Fruit fly (Drosophila melanogaster) whole organism, embryonic: ENCODE results near the gene CG7879.

Experiments
- Asciz ChIP-seq: fragments of 200-800 bp; sonication (Bioruptor generic); optimal IDR thresholded peaks from 2 replicates; lab custom pipeline; 2017; ENCODE audit warnings: missing biosample characterization, mild to moderate bottlenecking, missing genetic modification characterization, missing genetic modification reagents
- Atf-2 ChIP-seq: fragments of 200-800 bp; sonication (Bioruptor generic); optimal IDR thresholded peaks from 2 replicates; lab custom pipeline; 2016; ENCODE audit warnings: missing biosample characterization, missing genetic modification characterization
- CG12391 ChIP-seq: fragments of 200-800 bp; sonication (Bioruptor generic); optimal IDR thresholded peaks from 3 replicates; lab custom pipeline; 2018; ENCODE audit warnings: missing biosample characterization, mild to moderate bottlenecking, missing genetic modification characterization, moderate library complexity
- CG13424 ChIP-seq: fragments of 200-800 bp; sonication (Bioruptor generic); optimal IDR thresholded peaks from 2 replicates; lab custom pipeline; 2019; ENCODE audit warnings: missing biosample characterization, mild to moderate bottlenecking, missing genetic modification characterization, moderate library complexity
- CG13775 ChIP-seq: fragments of 200-800 bp; sonication (Bioruptor generic); optimal IDR thresholded peaks from 3 replicates; lab custom pipeline; 2017; ENCODE audit warnings: missing biosample characterization, mild to moderate bottlenecking, missing genetic modification characterization
- CG14014 ChIP-seq: fragments of 200-800 bp; sonication (Bioruptor generic); IDR thresholded peaks from 2 replicates; pipeline ENCODE4 v1.3.6; 2022; ENCODE audit warnings: missing biosample characterization, missing genetic modification characterization
- CG15601 ChIP-seq: fragments of 200-800 bp; sonication (Bioruptor generic); optimal IDR thresholded peaks from 3 replicates; lab custom pipeline; 2019; ENCODE audit warnings: missing biosample characterization, mild to moderate bottlenecking, missing genetic modification characterization, moderate library complexity
- CG15696 ChIP-seq: fragments of 200-800 bp; sonication (Bioruptor generic); optimal IDR thresholded peaks from 2 replicates; lab custom pipeline; 2019; ENCODE audit warnings: missing biosample characterization, mild to moderate bottlenecking, missing genetic modification characterization, moderate library complexity
- CG18619 ChIP-seq: fragments of 200-800 bp; sonication (Bioruptor generic); optimal IDR thresholded peaks from 3 replicates; lab custom pipeline; 2017; ENCODE audit warnings: missing biosample characterization, mild to moderate bottlenecking, missing genetic modification characterization
- CG2875 ChIP-seq: fragments of 200-800 bp; sonication (Bioruptor generic); optimal IDR thresholded peaks from 2 replicates; lab custom pipeline; 2017; ENCODE audit warnings: missing biosample characterization, mild to moderate bottlenecking, missing genetic modification characterization, missing genetic modification reagents
- CG31365 ChIP-seq: fragments of 200-800 bp; sonication (Bioruptor generic); optimal IDR thresholded peaks from 2 replicates; lab custom pipeline; 2018; ENCODE audit warnings: missing biosample characterization, mild to moderate bottlenecking, missing genetic modification characterization
- CG32772 ChIP-seq: fragments of 200-800 bp; sonication (Bioruptor generic); IDR thresholded peaks from 2 replicates; pipeline ENCODE4 v1.3.6; 2022; ENCODE audit warnings: missing biosample characterization, missing genetic modification characterization
- CG3838 ChIP-seq: fragments of 200-800 bp; sonication (Bioruptor generic); optimal IDR thresholded peaks from 3 replicates; lab custom pipeline; 2016; ENCODE audit warnings: missing biosample characterization, missing genetic modification characterization
- CG42726 ChIP-seq: fragments of 200-800 bp; sonication (Bioruptor generic); IDR thresholded peaks from 2 replicates; pipeline ENCODE4 v1.3.6; 2022; ENCODE audit warnings: missing biosample characterization, missing genetic modification characterization; ENCODE audit not compliant: partially characterized antibody
- CG4282 ChIP-seq: fragments of 200-800 bp; sonication (Bioruptor generic); optimal IDR thresholded peaks from 2 replicates; lab custom pipeline; 2016; ENCODE audit warnings: missing biosample characterization, missing genetic modification characterization
- CG5953 ChIP-seq: fragments of 200-800 bp; sonication (Bioruptor generic); IDR thresholded peaks from 2 replicates; pipeline ENCODE4 v1.3.6; 2022; ENCODE audit warnings: missing biosample characterization, missing genetic modification characterization
- CG6813 ChIP-seq: fragments of 200-800 bp; sonication (Bioruptor generic); optimal IDR thresholded peaks from 2 replicates; lab custom pipeline; 2017; ENCODE audit warnings: missing biosample characterization, missing genetic modification characterization, mild to moderate bottlenecking, moderate library complexity, missing genetic modification reagents
- CG8281 ChIP-seq: fragments of 200-800 bp; sonication (Bioruptor generic); optimal IDR thresholded peaks from 2 replicates; lab custom pipeline; 2018; ENCODE audit warnings: missing biosample characterization, mild to moderate bottlenecking, missing genetic modification characterization, moderate library complexity
- CG8765 ChIP-seq: fragments of 200-800 bp; sonication (Bioruptor generic); IDR thresholded peaks from 2 replicates; pipeline ENCODE4 v1.3.6; 2022; ENCODE audit warnings: missing biosample characterization, missing genetic modification characterization
- CG8944 ChIP-seq: fragments of 200-800 bp; sonication (Bioruptor generic); optimal IDR thresholded peaks from 3 replicates; lab custom pipeline; 2016; ENCODE audit warnings: missing biosample characterization, missing genetic modification characterization
- D19B ChIP-seq: fragments of 200-800 bp; sonication (Bioruptor generic); optimal IDR thresholded peaks from 2 replicates; lab custom pipeline; 2017; ENCODE audit warnings: missing biosample characterization, mild to moderate bottlenecking, missing genetic modification characterization
- GATAe ChIP-seq: fragments of 200-800 bp; sonication (Bioruptor generic); conservative IDR thresholded peaks from 2 replicates; pipeline ENCODE4 v1.3.6; 2022; ENCODE audit warnings: missing biosample characterization, missing genetic modification characterization
- Gug ChIP-seq: fragments of 200-800 bp; sonication (Bioruptor generic); IDR thresholded peaks from 4 replicates; pipeline ENCODE4 v1.3.6; 2022; ENCODE audit warnings: missing biosample characterization, missing genetic modification characterization
- Hey ChIP-seq: fragments of 200-800 bp; sonication (Bioruptor generic); optimal IDR thresholded peaks from 3 replicates; lab custom pipeline; 2018; ENCODE audit warnings: missing biosample characterization, mild to moderate bottlenecking, missing genetic modification characterization
- Hr78 ChIP-seq, 2 experiments: fragments of 200-800 bp in 1 of 2; fragments of >200 bp in 1 of 2; sonication (Bioruptor generic) in 1 of 2; optimal IDR thresholded peaks; 2 replicates each; lab custom pipeline; 2017 to 2019; ENCODE audit warnings: missing biosample characterization in 2 of 2, missing genetic modification characterization in 2 of 2, mild to moderate bottlenecking in 1 of 2, moderate library complexity in 1 of 2
- NC2β ChIP-seq: fragments of 200-800 bp; sonication (Bioruptor generic); optimal IDR thresholded peaks from 2 replicates; lab custom pipeline; 2016; ENCODE audit warnings: missing biosample characterization, missing genetic modification characterization
- NfI ChIP-seq: fragments of 200-800 bp; sonication (Bioruptor generic); optimal IDR thresholded peaks from 3 replicates; lab custom pipeline; 2018; ENCODE audit warnings: missing biosample characterization, mild to moderate bottlenecking, missing genetic modification characterization, moderate library complexity
- Oli ChIP-seq: fragments of 200-800 bp; sonication (Bioruptor generic); optimal IDR thresholded peaks from 2 replicates; lab custom pipeline; 2018; ENCODE audit warnings: missing biosample characterization, mild to moderate bottlenecking, missing genetic modification characterization, moderate library complexity
- Optix ChIP-seq: fragments of 200-800 bp; sonication (Bioruptor generic); IDR thresholded peaks from 3 replicates; pipeline ENCODE4 v1.3.6; 2022; ENCODE audit warnings: missing biosample characterization, missing genetic modification characterization
- Scr ChIP-seq: fragments of 200-800 bp; sonication (Bioruptor generic); IDR thresholded peaks from 2 replicates; pipeline ENCODE4 v1.3.6; 2022; ENCODE audit warnings: missing biosample characterization, missing genetic modification characterization; ENCODE audit not compliant: partially characterized antibody
- Sry-δ ChIP-seq: fragments of 200-800 bp; sonication (Bioruptor generic); optimal IDR thresholded peaks from 2 replicates; lab custom pipeline; 2016; ENCODE audit warnings: missing biosample characterization, missing genetic modification characterization
- ato ChIP-seq: fragments of 200-800 bp; sonication (Bioruptor generic); IDR thresholded peaks from 2 replicates; pipeline ENCODE4 v1.3.6; 2022; ENCODE audit warnings: missing biosample characterization, missing genetic modification characterization; ENCODE audit not compliant: partially characterized antibody
- caup ChIP-seq: fragments of 200-800 bp; sonication (Bioruptor generic); optimal IDR thresholded peaks from 3 replicates; lab custom pipeline; 2017; ENCODE audit warnings: missing biosample characterization, mild to moderate bottlenecking, missing genetic modification characterization, moderate library complexity; ENCODE audit not compliant: severe bottlenecking
- ftz-f1 ChIP-seq: fragments of 200-800 bp; sonication (Bioruptor generic); optimal IDR thresholded peaks from 2 replicates; lab custom pipeline; 2016; ENCODE audit warnings: missing biosample characterization, missing genetic modification characterization
- gfzf ChIP-seq: fragments of 200-800 bp; sonication (Bioruptor generic); optimal IDR thresholded peaks from 2 replicates; lab custom pipeline; 2016; ENCODE audit warnings: missing biosample characterization, mild to moderate bottlenecking, missing genetic modification characterization, moderate library complexity
- hb ChIP-seq: fragments of 200-800 bp; sonication (Bioruptor generic); IDR thresholded peaks from 3 replicates; pipeline ENCODE4 v1.3.6; 2022; ENCODE audit warnings: missing biosample characterization, missing genetic modification characterization; ENCODE audit not compliant: partially characterized antibody
- hbn ChIP-seq: fragments of 200-800 bp; sonication (Bioruptor generic); IDR thresholded peaks from 2 replicates; pipeline ENCODE4 v1.3.6; 2022; ENCODE audit warnings: missing biosample characterization, missing genetic modification characterization; ENCODE audit not compliant: partially characterized antibody
- lilli ChIP-seq: fragments of 200-800 bp; sonication (Bioruptor generic); optimal IDR thresholded peaks from 3 replicates; lab custom pipeline; 2016; ENCODE audit warnings: missing biosample characterization, missing genetic modification characterization
- pfk ChIP-seq: fragments of 200-800 bp; sonication (Bioruptor generic); optimal IDR thresholded peaks from 2 replicates; lab custom pipeline; 2018; ENCODE audit warnings: missing biosample characterization, mild to moderate bottlenecking, missing genetic modification characterization, moderate library complexity
- sd ChIP-seq: fragments of 200-800 bp; sonication (Bioruptor generic); optimal IDR thresholded peaks from 3 replicates; lab custom pipeline; 2018; ENCODE audit warnings: missing biosample characterization, mild to moderate bottlenecking, missing genetic modification characterization, moderate library complexity
- seq ChIP-seq: fragments of 200-800 bp; sonication (Bioruptor generic); IDR thresholded peaks from 2 replicates; pipeline ENCODE4 v1.3.6; 2022; ENCODE audit warnings: missing biosample characterization, missing genetic modification characterization
- sqz ChIP-seq: fragments of 200-800 bp; sonication (Bioruptor generic); optimal IDR thresholded peaks from 3 replicates; lab custom pipeline; 2018; ENCODE audit warnings: missing biosample characterization, mild to moderate bottlenecking, missing genetic modification characterization
- tap ChIP-seq: fragments of 200-800 bp; optimal IDR thresholded peaks from 3 replicates; lab custom pipeline; 2019; ENCODE audit warnings: missing biosample characterization, mild to moderate bottlenecking, missing genetic modification characterization, moderate library complexity
- ttk ChIP-seq: fragments of 200-800 bp; sonication (Bioruptor generic); IDR thresholded peaks from 2 replicates; pipeline ENCODE4 v2.1.2; 2022; ENCODE audit warnings: missing biosample characterization, missing genetic modification characterization
- tx ChIP-seq: fragments of 200-800 bp; sonication (Bioruptor generic); optimal IDR thresholded peaks from 2 replicates; lab custom pipeline; 2016; ENCODE audit warnings: missing biosample characterization, missing genetic modification characterization
- vvl ChIP-seq: fragments of 200-800 bp; sonication (Bioruptor generic); IDR thresholded peaks from 2 replicates; pipeline ENCODE4 v1.3.6; 2022; ENCODE audit warnings: missing biosample characterization, missing genetic modification characterization
- zen2 ChIP-seq: fragments of 200-800 bp; sonication (Bioruptor generic); IDR thresholded peaks from 3 replicates; pipeline ENCODE4 v1.3.6; 2022; ENCODE audit warnings: missing biosample characterization, missing genetic modification characterization; ENCODE audit not compliant: partially characterized antibody

CG7879 gene

dm6 chr3L:1536487-1537337 is 31.7 kb downstream of the CG7879 start, which contains the start of the genes CG12091 and pns (continued):
- TF ChIP-seq CG8944 = peak; percentile 41
- TF ChIP-seq CG18619 (GFP tag; lab: Kevin White, UChicago) = peak; percentile 44
- peak; percentile 67 for TF ChIP-seq Sry-δ (GFP tag; lab: Kevin White, UChicago)
- TF ChIP-seq D19B (GFP tag; lab: Kevin White, UChicago) = peak; percentile 23
- no peak for TF ChIP-seq ato (GFP tag; lab: Robert Waterston, UW)
- TF ChIP-seq Optix (GFP tag; lab: Robert Waterston, UW) = no peak
- peak; percentile 11 for TF ChIP-seq ftz-f1 (GFP tag; lab: Kevin White, UChicago)
- TF ChIP-seq GATAe (GFP tag; lab: Robert Waterston, UW) = no peak
- peak; percentile 74; the same call in 1 of the 2 replicates for TF ChIP-seq CG5953
- peak; percentile 31 for TF ChIP-seq CG6813
- no peak for TF ChIP-seq CG42726 (GFP tag; lab: Robert Waterston, UW)
- TF ChIP-seq NC2β (GFP tag; lab: Kevin White, UChicago) = peak; percentile 56
- TF ChIP-seq tx (GFP tag; lab: Kevin White, UChicago) = peak; percentile 61
- TF ChIP-seq hb (GFP tag; lab: Robert Waterston, UW) = no peak
- TF ChIP-seq NfI (GFP tag; lab: Kevin White, UChicago) = peak; percentile 43
- TF ChIP-seq sd (tag; lab: Kevin White, UChicago) = peak; percentile 45
- TF ChIP-seq CG14014 (GFP tag; lab: Robert Waterston, UW) = peak; percentile 69
- peak; percentile 44 for TF ChIP-seq CG2875
- TF ChIP-seq ttk (GFP tag; lab: Robert Waterston, UW) = 0 out of 2 replicates have a peak, but pooled peaks have one; percentile 29
- TF ChIP-seq CG32772 (GFP tag; lab: Robert Waterston, UW) = 0 out of 2 replicates have a peak, but pooled peaks have one; percentile 19
- TF ChIP-seq Hr78 (GFP tag; optimal IDR thresholded peaks at IDR 0.05; lab: Kevin White, UChicago) = peak in 1 of 2 experiments; percentile 61
- peak; percentile 71 for TF ChIP-seq caup (GFP tag; lab: Kevin White, UChicago)
- peak; percentile 73 for TF ChIP-seq CG15696
- TF ChIP-seq lilli = peak; percentile 77
- peak; percentile 82 for TF ChIP-seq CG15601 (tag; lab: Kevin White, UChicago)
- peak; percentile 73 for TF ChIP-seq CG13775
- no peak for TF ChIP-seq hbn (GFP tag; lab: Robert Waterston, UW)
- TF ChIP-seq CG13424 (tag; lab: Kevin White, UChicago) = peak; percentile 76
- peak; percentile 2; the same call in 1 of the 4 replicates for TF ChIP-seq Gug (GFP tag; lab: Robert Waterston, UW)
- peak; percentile 89 for TF ChIP-seq sqz (GFP tag; lab: Kevin White, UChicago)
- TF ChIP-seq pfk (GFP tag; lab: Kevin White, UChicago) = peak; percentile 11
- peak; percentile 46; the same call in 1 of the 2 replicates for TF ChIP-seq seq
- TF ChIP-seq vvl (GFP tag; lab: Robert Waterston, UW) = peak; percentile 59
- no peak; the same call in 1 of the 2 replicates for TF ChIP-seq CG8765
- TF ChIP-seq Hey (tag; lab: Kevin White, UChicago) = no peak
- peak; percentile 28 for TF ChIP-seq tap (tag; lab: Kevin White, UChicago)
- TF ChIP-seq Atf-2 (GFP tag; lab: Kevin White, UChicago) = peak; percentile 55
- no peak for TF ChIP-seq Asciz (GFP tag; lab: Kevin White, UChicago)
- peak; percentile 48 for TF ChIP-seq CG3838 (GFP tag; lab: Kevin White, UChicago)
- TF ChIP-seq gfzf (GFP tag; lab: Kevin White, UChicago) = peak; percentile 93
- peak; percentile 50 for TF ChIP-seq CG31365 (tag; lab: Kevin White, UChicago)
- TF ChIP-seq CG12391 (tag; lab: Kevin White, UChicago) = peak; percentile 85
- peak; percentile 39 for TF ChIP-seq Oli
- TF ChIP-seq CG8281 (tag; lab: Kevin White, UChicago) = no peak
- TF ChIP-seq zen2 (GFP tag; lab: Robert Waterston, UW) = no peak; the same call in 2 of the 3 replicates
- TF ChIP-seq Scr (GFP tag; lab: Robert Waterston, UW) = peak; percentile 57
- peak; percentile 61 for TF ChIP-seq CG4282 (GFP tag; lab: Kevin White, UChicago)
